Worm (Caenorhabditis elegans): ENCODE results near the gene F13D2.1.

The F13D2.1 gene

DNA sequence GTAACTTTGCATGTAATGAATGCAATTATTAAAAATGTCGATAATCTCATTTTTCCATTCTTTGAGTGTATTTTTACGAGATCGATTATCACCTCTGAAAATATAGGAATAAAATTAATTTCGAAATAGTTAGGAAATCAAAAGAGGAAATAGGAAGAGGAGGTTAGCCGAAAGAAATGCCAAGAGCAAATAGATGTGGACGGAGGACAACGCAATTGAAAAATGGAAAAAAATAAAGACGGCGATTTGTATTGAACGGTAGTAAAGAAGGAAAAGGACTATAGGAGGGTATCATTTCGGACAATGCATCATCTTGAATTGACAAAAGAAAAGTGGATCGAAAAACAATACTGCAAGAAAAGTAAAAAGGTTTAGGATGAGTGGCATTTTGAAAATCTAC is at the start of gene F13D2.1:
F13D2.1 (minus strand) TSS at position 101 of the 400 bp plus-strand sequence.
- TF ChIP-seq C38D4.7 (GFP tag; optimal IDR thresholded peaks at IDR 0.05) (no peak), ceh-31 (tag; optimal IDR thresholded peaks at IDR 0.05) (no peak)

DNA sequence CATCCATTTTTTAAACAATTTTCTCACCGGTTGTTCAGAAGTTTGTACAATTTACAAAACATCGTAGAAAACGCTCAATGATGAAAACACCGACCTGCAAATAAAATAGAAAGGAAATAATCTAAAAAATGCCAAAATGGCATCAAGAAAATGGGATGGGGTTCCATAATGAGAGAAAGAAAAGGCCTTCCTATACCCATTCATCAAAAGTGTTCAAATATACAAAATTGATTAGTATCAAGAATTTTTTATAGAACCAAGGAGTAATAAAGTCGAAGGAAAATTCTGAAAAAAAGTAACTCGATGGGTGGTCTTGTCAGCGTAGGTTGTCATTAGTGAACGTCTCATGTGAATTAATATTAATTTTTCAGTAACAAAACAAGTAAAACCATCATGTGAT is 37.2 kb upstream of the F13D2.1 start, which contains the start of gene C34F6.12:
C34F6.12 (minus strand) TSS at position 101 of the 400 bp plus-strand sequence.
- TF ChIP-seq hlh-13 (GFP tag; optimal IDR thresholded peaks at IDR 0.05) (no peak), ceh-48 (tag; optimal IDR thresholded peaks at IDR 0.05) (no peak), hlh-15 (tag; optimal IDR thresholded peaks at IDR 0.05) (no peak), unc-42 (tag; optimal IDR thresholded peaks at IDR 0.05) (no peak)

DNA sequence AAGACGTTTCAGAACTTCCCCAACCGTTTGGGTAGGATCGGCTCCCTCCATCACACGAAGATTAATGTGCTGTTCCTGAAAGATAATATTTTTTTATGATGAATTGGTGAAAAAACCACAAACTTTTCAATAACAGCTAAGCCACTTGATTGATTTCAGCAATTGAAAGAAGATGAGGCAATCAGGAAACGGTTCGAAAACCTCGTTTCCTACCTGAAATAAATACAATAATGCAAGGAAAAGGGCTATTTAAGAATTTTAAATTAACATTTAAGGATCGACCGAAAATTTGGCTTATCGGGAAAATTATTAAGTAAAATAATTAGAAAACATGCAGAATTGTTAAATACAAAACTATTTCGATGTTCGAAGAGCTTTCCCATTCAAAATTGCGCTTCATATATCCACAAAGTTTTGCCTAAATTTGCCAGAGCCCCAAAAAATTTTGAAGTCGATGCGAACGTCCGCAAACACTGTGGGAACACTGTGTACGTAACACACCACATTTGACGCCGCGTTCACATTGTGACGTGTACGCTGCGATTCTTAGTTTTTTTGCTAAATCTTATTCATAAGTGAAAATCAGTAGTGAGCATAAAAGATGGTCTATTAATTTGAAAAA is 33.3 kb upstream of the F13D2.1 start, which contains the start of gene C34F6.9:
C34F6.9 (minus strand) TSS at position 51 of the 622 bp plus-strand sequence.
- TF ChIP-seq ceh-30 (tag; optimal IDR thresholded peaks at IDR 0.05) (no peak), pros-1 (tag; optimal IDR thresholded peaks at IDR 0.05) (no peak), lim-6 (tag; optimal IDR thresholded peaks at IDR 0.05) (no peak), madf-2 (tag; optimal IDR thresholded peaks at IDR 0.05) (no peak), F13H6.1 (tag; optimal IDR thresholded peaks at IDR 0.05) (no peak), ceh-45 (GFP tag; IDR thresholded peaks at IDR 0.05) (no peak), ama-1 (optimal IDR thresholded peaks at IDR 0.05) (no peak), lin-11 (tag; optimal IDR thresholded peaks at IDR 0.05) (no peak), C38D4.7 (GFP tag; optimal IDR thresholded peaks at IDR 0.05) (no peak), ceh-9 (tag; optimal IDR thresholded peaks at IDR 0.05) (no peak), hlh-6 (tag; optimal IDR thresholded peaks at IDR 0.05) (no peak), sdc-2 (tag; optimal IDR thresholded peaks at IDR 0.05) (no peak), ceh-22 (tag; optimal IDR thresholded peaks at IDR 0.05) (no peak), K02D7.2 (tag; optimal IDR thresholded peaks at IDR 0.05) (no peak)

DNA sequence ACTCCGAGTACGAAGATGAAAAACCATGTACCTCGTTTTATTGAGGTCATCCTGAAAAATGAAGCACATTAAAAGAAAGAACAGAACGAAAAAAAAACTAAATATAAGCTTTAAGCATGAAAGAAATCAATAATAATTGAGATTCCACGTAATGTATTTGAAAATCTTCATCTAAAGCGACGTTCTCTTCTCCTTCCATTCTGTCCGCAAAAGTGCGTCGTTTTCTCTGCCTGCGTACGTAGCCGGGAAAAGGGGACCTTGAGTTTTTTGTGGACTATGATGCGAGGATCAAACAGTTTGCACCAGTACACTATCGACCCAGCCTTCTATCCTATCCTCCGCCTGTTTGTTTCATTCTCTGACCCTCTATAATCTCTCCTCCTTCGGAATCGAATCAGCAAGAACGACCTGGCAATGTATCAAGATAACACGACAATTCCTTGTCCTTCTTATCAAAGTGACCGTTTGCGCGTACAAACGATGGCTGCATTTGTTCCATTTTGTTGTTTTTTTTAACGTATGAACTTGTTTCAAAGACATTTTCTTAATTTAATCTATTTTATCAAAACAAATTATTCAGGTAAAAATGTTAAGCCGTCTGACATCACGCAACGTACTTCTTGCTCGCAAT is 26.1 kb upstream of the F13D2.1 start, which contains the start of the genes C34F6.7 and idh-2:
C34F6.7 (minus strand) TSS at position 51 of the 631 bp plus-strand sequence.
idh-2 (plus strand) TSS at position 581 of the 631 bp plus-strand sequence.
- no peak for TF ChIP-seq C38D4.7 (GFP tag; optimal IDR thresholded peaks at IDR 0.05)
- TF ChIP-seq fax-1 (tag; optimal IDR thresholded peaks at IDR 0.05), result no peak
- TF ChIP-seq nfya-1 (tag; optimal IDR thresholded peaks at IDR 0.05), result peak; percentile 29
- TF ChIP-seq elt-2 (tag; optimal IDR thresholded peaks at IDR 0.05), result peak; percentile 68
- TF ChIP-seq ceh-30 (tag; optimal IDR thresholded peaks at IDR 0.05), result no peak
- no peak for TF ChIP-seq ztf-16 (tag; optimal IDR thresholded peaks at IDR 0.05)
- TF ChIP-seq ceh-45 (GFP tag; IDR thresholded peaks at IDR 0.05), result no peak
- no peak for TF ChIP-seq rnt-1 (tag; optimal IDR thresholded peaks at IDR 0.05)

DNA sequence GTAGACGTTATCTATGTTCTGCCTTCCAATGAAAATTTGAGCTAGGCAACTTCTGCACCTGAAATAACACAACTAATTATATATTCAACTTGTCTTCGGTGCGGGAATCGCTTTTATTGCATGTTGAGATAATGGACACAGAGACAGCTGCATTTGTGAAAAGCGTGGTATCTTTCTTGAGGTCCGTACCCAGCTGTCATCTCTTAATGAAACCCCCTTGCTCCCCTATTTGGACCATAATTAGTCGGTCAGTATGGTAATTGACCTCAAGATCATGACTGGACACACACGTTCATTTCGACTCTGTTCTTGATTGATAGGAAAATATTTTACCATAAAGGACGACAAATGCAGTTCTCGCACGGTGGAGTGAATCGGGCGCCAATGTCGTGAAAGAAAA is 21.9 kb upstream of the F13D2.1 start:
- TF ChIP-seq unc-42 (tag; optimal IDR thresholded peaks at IDR 0.05), result peak; percentile 3
- no peak for TF ChIP-seq hlh-13 (GFP tag; optimal IDR thresholded peaks at IDR 0.05)
- no peak for TF ChIP-seq K02D7.2 (tag; optimal IDR thresholded peaks at IDR 0.05)
- peak; percentile 15 for TF ChIP-seq ceh-31 (tag; optimal IDR thresholded peaks at IDR 0.05)

DNA sequence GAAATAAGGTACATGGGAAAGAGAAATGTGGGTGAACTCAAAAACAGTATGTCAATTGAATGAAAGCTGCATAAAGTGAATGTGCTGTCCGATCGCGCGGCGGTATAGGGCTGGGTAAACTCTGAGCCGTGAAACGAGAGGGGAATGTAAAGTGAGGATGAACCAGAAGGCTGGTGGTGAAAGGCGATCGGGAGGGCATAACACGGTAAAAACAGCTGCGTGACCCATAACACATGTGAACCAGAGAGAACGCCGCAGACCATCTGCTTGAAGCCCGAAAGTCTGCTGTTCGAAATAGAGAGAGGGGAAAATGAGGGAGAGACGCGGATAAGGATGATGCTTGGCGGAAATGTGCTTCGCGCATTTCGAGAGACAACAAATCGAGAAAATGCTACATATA is 21.0 kb upstream of the F13D2.1 start:
- TF ChIP-seq ttx-3 (tag; optimal IDR thresholded peaks at IDR 0.05) (no peak), ceh-34 (tag; optimal IDR thresholded peaks at IDR 0.05) (peak; percentile 45), tbx-7 (tag; optimal IDR thresholded peaks at IDR 0.05) (no peak), tbx-2 (tag; optimal IDR thresholded peaks at IDR 0.05) (peak; percentile 6), ceh-6 (GFP tag; optimal IDR thresholded peaks at IDR 0.05) (no peak), ceh-14 (tag; optimal IDR thresholded peaks at IDR 0.05) (no peak), lim-6 (tag; optimal IDR thresholded peaks at IDR 0.05) (no peak), ceh-30 (tag; optimal IDR thresholded peaks at IDR 0.05) (no peak), sdc-2 (tag; optimal IDR thresholded peaks at IDR 0.05) (peak; percentile 26), unc-42 (tag; optimal IDR thresholded peaks at IDR 0.05) (no peak), madf-2 (tag; optimal IDR thresholded peaks at IDR 0.05) (no peak), hlh-8 (tag; optimal IDR thresholded peaks at IDR 0.05) (peak; percentile 45), T23F11.4 (GFP tag; optimal IDR thresholded peaks at IDR 0.05) (no peak), pros-1 (tag; optimal IDR thresholded peaks at IDR 0.05) (no peak), rnt-1 (tag; optimal IDR thresholded peaks at IDR 0.05) (no peak), K02D7.2 (tag; optimal IDR thresholded peaks at IDR 0.05) (no peak), fkh-6 (tag; optimal IDR thresholded peaks at IDR 0.05) (no peak), pha-2 (tag; optimal IDR thresholded peaks at IDR 0.05) (no peak), fkh-10 (GFP tag; optimal IDR thresholded peaks at IDR 0.05) (no peak), hlh-6 (tag; optimal IDR thresholded peaks at IDR 0.05) (peak; percentile 23), che-1 (tag; optimal IDR thresholded peaks at IDR 0.05) (no peak), nfya-1 (tag; optimal IDR thresholded peaks at IDR 0.05) (no peak), hlh-30 (tag; optimal IDR thresholded peaks at IDR 0.05; ENCODE audit: insufficient read depth) (no peak), npax-4 (tag; optimal IDR thresholded peaks at IDR 0.05) (no peak), ceh-24 (tag; optimal IDR thresholded peaks at IDR 0.05) (no peak)

Measured in whole organism, late embryonic.